Fruit fly (Drosophila melanogaster) whole organism, embryonic: Measurements from ENCODE around the gene CG44271.

ENCODE experiments used
- B-H1 ChIP-seq: fragments of 200-800 bp; sonication (Bioruptor generic); IDR thresholded peaks from 3 replicates; pipeline ENCODE4 v1.3.6; 2022; ENCODE audit warnings: missing biosample characterization, missing genetic modification characterization
- CG11723 ChIP-seq: fragments of 200-800 bp; sonication (Bioruptor generic); optimal IDR thresholded peaks from 2 replicates; lab custom pipeline; 2017; ENCODE audit warnings: missing biosample characterization, mild to moderate bottlenecking, missing genetic modification characterization
- CG12155 ChIP-seq: fragments of 200-800 bp; sonication (Bioruptor generic); optimal IDR thresholded peaks from 3 replicates; lab custom pipeline; 2016; ENCODE audit warnings: missing biosample characterization, missing genetic modification characterization
- CG14710 ChIP-seq: fragments of 200-800 bp; sonication (Bioruptor generic); optimal IDR thresholded peaks from 3 replicates; lab custom pipeline; 2019; ENCODE audit warnings: missing biosample characterization, mild to moderate bottlenecking, missing genetic modification characterization, moderate library complexity
- CG15696 ChIP-seq: fragments of 200-800 bp; sonication (Bioruptor generic); optimal IDR thresholded peaks from 2 replicates; lab custom pipeline; 2019; ENCODE audit warnings: missing biosample characterization, mild to moderate bottlenecking, missing genetic modification characterization, moderate library complexity
- CG18476 ChIP-seq: fragments of 200-800 bp; sonication (Bioruptor generic); optimal IDR thresholded peaks from 2 replicates; lab custom pipeline; 2016; ENCODE audit warnings: missing biosample characterization, mild to moderate bottlenecking, missing genetic modification characterization
- CG2120 ChIP-seq: fragments of 200-800 bp; sonication (Bioruptor generic); optimal IDR thresholded peaks from 3 replicates; lab custom pipeline; 2016; ENCODE audit warnings: missing biosample characterization, missing genetic modification characterization
- CG2712 ChIP-seq: fragments of 200-800 bp; optimal IDR thresholded peaks from 3 replicates; lab custom pipeline; 2019; ENCODE audit warnings: missing biosample characterization, mild to moderate bottlenecking, missing genetic modification characterization, moderate library complexity
- CG2889 ChIP-seq: fragments of 200-800 bp; sonication (Bioruptor generic); IDR thresholded peaks from 3 replicates; pipeline ENCODE4 v1.3.6; 2022; ENCODE audit warnings: missing biosample characterization, missing genetic modification characterization
- CG32772 ChIP-seq: fragments of 200-800 bp; sonication (Bioruptor generic); IDR thresholded peaks from 2 replicates; pipeline ENCODE4 v1.3.6; 2022; ENCODE audit warnings: missing biosample characterization, missing genetic modification characterization
- CG33557 ChIP-seq: fragments of 200-800 bp; sonication (Bioruptor generic); optimal IDR thresholded peaks from 2 replicates; lab custom pipeline; 2019; ENCODE audit warnings: missing biosample characterization, mild to moderate bottlenecking, missing genetic modification characterization, moderate library complexity
- CG7556 ChIP-seq: fragments of 200-800 bp; sonication (Bioruptor generic); optimal IDR thresholded peaks from 2 replicates; lab custom pipeline; 2017; ENCODE audit warnings: missing biosample characterization, mild to moderate bottlenecking, missing genetic modification characterization
- CrebB ChIP-seq: fragments of 200-800 bp; sonication (Bioruptor generic); optimal IDR thresholded peaks from 3 replicates; lab custom pipeline; 2018; ENCODE audit warnings: missing biosample characterization, mild to moderate bottlenecking, missing genetic modification characterization
- Dbx ChIP-seq: fragments of 200-800 bp; sonication (Bioruptor generic); IDR thresholded peaks from 3 replicates; pipeline ENCODE4 v1.3.6; 2022; ENCODE audit warnings: missing biosample characterization, missing genetic modification characterization
- Dek ChIP-seq: fragments of 200-800 bp; sonication (Bioruptor generic); optimal IDR thresholded peaks from 3 replicates; lab custom pipeline; 2019; ENCODE audit warnings: missing biosample characterization, mild to moderate bottlenecking, missing genetic modification characterization, moderate library complexity
- Dll ChIP-seq: fragments of 200-800 bp; sonication (Bioruptor generic); IDR thresholded peaks from 4 replicates; pipeline ENCODE4 v1.3.6; 2022; ENCODE audit warnings: missing biosample characterization, missing genetic modification characterization; ENCODE audit not compliant: partially characterized antibody
- E2f2 ChIP-seq: fragments of 200-800 bp; sonication (Bioruptor generic); IDR thresholded peaks from 2 replicates; pipeline ENCODE4 v1.3.6; 2022; ENCODE audit warnings: missing biosample characterization, missing genetic modification characterization
- Elba2 ChIP-seq: fragments of 200-800 bp; sonication (Bioruptor generic); optimal IDR thresholded peaks from 3 replicates; lab custom pipeline; 2016; ENCODE audit warnings: missing biosample characterization, missing genetic modification characterization
- Hr51 ChIP-seq, 2 experiments: fragments of 200-800 bp; sonication (Bioruptor generic); optimal IDR thresholded peaks; 2 replicates in 1 of 2; 3 replicates in 1 of 2; lab custom pipeline; 2016 to 2018; ENCODE audit warnings: missing biosample characterization in 2 of 2, missing genetic modification characterization in 2 of 2, mild to moderate bottlenecking in 1 of 2, moderate library complexity in 1 of 2
- Jarid2 ChIP-seq: fragments of 200-800 bp; sonication (Bioruptor generic); optimal IDR thresholded peaks from 3 replicates; lab custom pipeline; 2017; ENCODE audit warnings: mild to moderate bottlenecking, missing biosample characterization, missing genetic modification reagents, missing genetic modification characterization
- Kr ChIP-seq: fragments of 200-800 bp; sonication (Bioruptor generic); optimal IDR thresholded peaks from 2 replicates; lab custom pipeline; 2017; ENCODE audit warnings: missing biosample characterization, mild to moderate bottlenecking, missing genetic modification characterization
- Mad ChIP-seq: fragments of 200-800 bp; sonication (Bioruptor generic); optimal IDR thresholded peaks from 2 replicates; lab custom pipeline; 2016; ENCODE audit warnings: missing biosample characterization, missing genetic modification characterization
- Med ChIP-seq: fragments of 200-800 bp; sonication (Bioruptor generic); peaks from one replicate; lab custom pipeline; 2016; ENCODE audit warnings: missing biosample characterization, missing genetic modification characterization, mild to moderate bottlenecking, inconsistent platforms, moderate library complexity
- Mes4 ChIP-seq: fragments of 200-800 bp; sonication (Bioruptor generic); optimal IDR thresholded peaks from 2 replicates; lab custom pipeline; 2016; ENCODE audit warnings: missing biosample characterization, missing genetic modification characterization
- Oli ChIP-seq: fragments of 200-800 bp; sonication (Bioruptor generic); optimal IDR thresholded peaks from 2 replicates; lab custom pipeline; 2018; ENCODE audit warnings: missing biosample characterization, mild to moderate bottlenecking, missing genetic modification characterization, moderate library complexity
- Sox100B ChIP-seq: fragments of 200-800 bp; sonication (Bioruptor generic); optimal IDR thresholded peaks from 3 replicates; lab custom pipeline; 2018; ENCODE audit warnings: missing biosample characterization, mild to moderate bottlenecking, missing genetic modification characterization
- Spps ChIP-seq: fragments of 200-800 bp; sonication (Bioruptor generic); optimal IDR thresholded peaks from 2 replicates; lab custom pipeline; 2018; ENCODE audit warnings: missing biosample characterization, mild to moderate bottlenecking, missing genetic modification characterization
- Sry-δ ChIP-seq: fragments of 200-800 bp; sonication (Bioruptor generic); optimal IDR thresholded peaks from 2 replicates; lab custom pipeline; 2016; ENCODE audit warnings: missing biosample characterization, missing genetic modification characterization
- ab ChIP-seq: fragments of 200-800 bp; sonication (Bioruptor generic); optimal IDR thresholded peaks from 2 replicates; lab custom pipeline; 2016; ENCODE audit warnings: missing biosample characterization, missing genetic modification characterization
- al ChIP-seq: fragments of 200-800 bp; sonication (Bioruptor generic); IDR thresholded peaks from 2 replicates; pipeline ENCODE4 v1.3.6; 2022; ENCODE audit warnings: missing biosample characterization, missing genetic modification characterization
- amos ChIP-seq: fragments of 200-800 bp; sonication (Bioruptor generic); IDR thresholded peaks from 2 replicates; pipeline ENCODE4 v1.3.6; 2022; ENCODE audit warnings: missing biosample characterization, missing genetic modification characterization; ENCODE audit not compliant: partially characterized antibody
- bbx ChIP-seq: fragments of 200-800 bp; sonication (Bioruptor generic); IDR thresholded peaks from 2 replicates; pipeline ENCODE4 v1.3.6; 2022; ENCODE audit warnings: missing biosample characterization, missing genetic modification characterization; ENCODE audit not compliant: partially characterized antibody
- ci ChIP-seq: fragments of 200-800 bp; sonication (Bioruptor generic); IDR thresholded peaks from 3 replicates; pipeline ENCODE4 v1.3.6; 2022; ENCODE audit warnings: missing biosample characterization, missing genetic modification characterization
- corto ChIP-seq: fragments of 200-800 bp; sonication (Bioruptor generic); optimal IDR thresholded peaks from 2 replicates; lab custom pipeline; 2016; ENCODE audit warnings: missing biosample characterization, mild to moderate bottlenecking, missing genetic modification characterization, moderate library complexity
- crp ChIP-seq, 2 experiments: fragments of 200-800 bp; sonication (Bioruptor generic); optimal IDR thresholded peaks; 2 replicates in 1 of 2; 3 replicates in 1 of 2; lab custom pipeline; 2017; ENCODE audit warnings: missing biosample characterization in 2 of 2, missing genetic modification characterization in 2 of 2, mild to moderate bottlenecking in 1 of 2, moderate library complexity in 1 of 2
- grau ChIP-seq: fragments of 200-800 bp; optimal IDR thresholded peaks from 3 replicates; lab custom pipeline; 2019; ENCODE audit warnings: missing biosample characterization, mild to moderate bottlenecking, missing genetic modification characterization, moderate library complexity
- kni ChIP-seq: fragments of 200-800 bp; sonication (Bioruptor generic); optimal IDR thresholded peaks from 3 replicates; lab custom pipeline; 2017; ENCODE audit warnings: mild to moderate bottlenecking, missing biosample characterization, missing genetic modification reagents, missing genetic modification characterization
- nau ChIP-seq: fragments of 200-800 bp; sonication (Bioruptor generic); optimal IDR thresholded peaks from 3 replicates; lab custom pipeline; 2017; ENCODE audit warnings: missing biosample characterization, mild to moderate bottlenecking, missing genetic modification characterization, missing genetic modification reagents
- pita ChIP-seq: fragments of 200-800 bp; sonication (Bioruptor generic); optimal IDR thresholded peaks from 2 replicates; lab custom pipeline; 2017; ENCODE audit warnings: missing biosample characterization, mild to moderate bottlenecking, missing genetic modification characterization
- scrt ChIP-seq: fragments of 200-800 bp; sonication (Bioruptor generic); optimal IDR thresholded peaks from 2 replicates; lab custom pipeline; 2018; ENCODE audit warnings: missing biosample characterization, mild to moderate bottlenecking, missing genetic modification characterization, moderate library complexity
- slou ChIP-seq: fragments of 200-800 bp; sonication (Bioruptor generic); optimal IDR thresholded peaks from 3 replicates; lab custom pipeline; 2016; ENCODE audit warnings: missing biosample characterization, missing genetic modification characterization
- trh ChIP-seq: fragments of 200-800 bp; sonication (Bioruptor generic); optimal IDR thresholded peaks from 2 replicates; lab custom pipeline; 2016; ENCODE audit warnings: missing biosample characterization, missing genetic modification characterization
- zen ChIP-seq: fragments of 200-800 bp; sonication (Bioruptor generic); optimal IDR thresholded peaks from 3 replicates; lab custom pipeline; 2018; ENCODE audit warnings: missing biosample characterization, mild to moderate bottlenecking, missing genetic modification characterization, moderate library complexity

CG44271 gene

dm6 chr2L:6722822-6723749, 24.6 kb downstream of the CG44271 start, which contains the start of gene homer (continued):
- TF ChIP-seq Dbx (GFP tag; lab: Robert Waterston, UW) (0 out of 3 replicates have a peak, but pooled peaks have one; percentile 46), nau (GFP tag; lab: Kevin White, UChicago) (no peak), slou (GFP tag; lab: Kevin White, UChicago) (no peak), CG2712 (peak; percentile 29), Med (peak; percentile 70), B-H1 (GFP tag; lab: Robert Waterston, UW) (no peak), Spps (tag; lab: Kevin White, UChicago) (no peak), zen (peak; percentile 38), CG12155 (GFP tag; lab: Kevin White, UChicago) (no peak), Jarid2 (no peak), CG14710 (tag; lab: Kevin White, UChicago) (peak; percentile 45), CG2889 (GFP tag; lab: Robert Waterston, UW) (no peak), crp (GFP tag; optimal IDR thresholded peaks at IDR 0.05; lab: Kevin White, UChicago) (no peak), CG7556 (GFP tag; lab: Kevin White, UChicago) (no peak), corto (GFP tag; lab: Kevin White, UChicago) (no peak), trh (GFP tag; lab: Kevin White, UChicago) (no peak), scrt (GFP tag; lab: Kevin White, UChicago) (no peak), CG33557 (no peak), Elba2 (GFP tag; lab: Kevin White, UChicago) (no peak), CG18476 (no peak), pita (GFP tag; lab: Kevin White, UChicago) (no peak), al (GFP tag; lab: Robert Waterston, UW) (no peak), Sox100B (GFP tag; lab: Kevin White, UChicago) (no peak), Oli (tag; lab: Kevin White, UChicago) (no peak), CrebB (no peak), grau (no peak), Dll (GFP tag; lab: Robert Waterston, UW) (peak; percentile 92; the same call in 3 of the 4 replicates), CG32772 (GFP tag; lab: Robert Waterston, UW) (peak; percentile 25; the same call in 1 of the 2 replicates), amos (peak; percentile 95), Mes4 (GFP tag; lab: Kevin White, UChicago) (no peak), Kr (GFP tag; lab: Kevin White, UChicago) (no peak), CG15696 (tag; lab: Kevin White, UChicago) (no peak), Mad (no peak), Hr51 (GFP tag; optimal IDR thresholded peaks at IDR 0.05; lab: Kevin White, UChicago) (no peak), Sry-δ (GFP tag; lab: Kevin White, UChicago) (peak; percentile 91), CG2120 (GFP tag; lab: Kevin White, UChicago) (no peak), E2f2 (peak; percentile 78; the same call in 1 of the 2 replicates), kni (GFP tag; lab: Kevin White, UChicago) (peak; percentile 55), CG11723 (no peak), bbx (GFP tag; lab: Robert Waterston, UW) (peak; percentile 95), ab (GFP tag; lab: Kevin White, UChicago) (no peak), ci (peak; percentile 63; the same call in 2 of the 3 replicates), Dek (no peak)
